Worm (Caenorhabditis elegans): ENCODE results near the gene kqt-1.

ce11 chrX:6644971-6645704, 26.3 kb downstream of the kqt-1 start, which contains the start of gene C56E10.3:
- TF ChIP-seq hmbx-1 (tag; optimal IDR thresholded peaks at IDR 0.05): no peak
- no peak for TF ChIP-seq hmg-4 (GFP tag; optimal IDR thresholded peaks at IDR 0.05)
- no peak for TF ChIP-seq tbx-37 (GFP tag; conservative IDR thresholded peaks at IDR 0.05)
- TF ChIP-seq flt-1 (GFP tag; IDR thresholded peaks at IDR 0.05): no peak
